Worm (Caenorhabditis elegans): Measurements from ENCODE around the gene sup-37.

DNA sequence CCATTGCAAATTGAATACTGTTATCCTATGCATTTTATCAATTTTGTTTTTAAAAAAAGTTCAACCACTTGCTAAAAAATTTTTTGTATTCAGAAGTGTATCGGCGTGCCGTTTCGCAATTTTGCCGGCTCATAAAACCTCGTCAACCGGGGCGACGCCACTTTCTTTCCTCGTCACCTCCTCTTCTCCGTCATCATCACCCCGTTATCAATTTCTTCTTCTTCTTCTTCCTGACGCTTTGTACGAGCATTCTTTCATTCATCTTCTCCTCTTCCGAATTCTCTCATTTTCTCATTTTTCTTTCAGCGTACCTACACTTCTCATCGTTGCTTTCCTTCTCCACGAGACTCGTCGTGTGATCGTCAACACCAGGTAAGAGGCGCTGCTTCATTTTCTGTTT lies at the start of gene sup-37:
- TF ChIP-seq mxl-1 (tag; optimal IDR thresholded peaks at IDR 0.05) (no peak), B0019.2 (GFP tag; conservative IDR thresholded peaks at IDR 0.05) (no peak), ama-1 (optimal IDR thresholded peaks at IDR 0.05) (no peak), ama-1 (GFP tag; optimal IDR thresholded peaks at IDR 0.05) (no peak), B0336.3 (GFP tag; IDR thresholded peaks at IDR 0.05) (no peak), unc-62 (GFP tag; optimal IDR thresholded peaks at IDR 0.05) (no peak)
